Worm (Caenorhabditis elegans): ENCODE results near the gene F28G4.2.

DNA sequence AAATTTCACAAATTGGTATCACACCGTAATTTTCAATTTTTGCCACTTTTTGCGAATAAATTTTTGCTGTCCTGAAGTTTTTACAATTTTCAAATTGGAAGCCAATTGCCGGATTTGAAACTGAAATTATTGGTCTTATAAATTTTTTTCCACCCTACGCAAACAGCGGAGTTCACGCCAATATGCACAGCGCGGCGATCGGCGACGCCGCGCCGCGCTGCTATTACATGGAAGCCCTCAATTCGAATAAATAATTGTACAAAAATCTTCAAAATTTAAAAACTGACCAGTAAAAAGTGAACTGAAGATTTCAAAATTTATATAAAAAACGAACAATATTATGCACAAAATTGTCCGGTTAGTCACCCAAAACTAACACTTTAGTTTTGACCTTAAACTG, 17.7 kb upstream of the F28G4.2 start:
- TF ChIP-seq flt-1 (GFP tag; IDR thresholded peaks at IDR 0.05) = no peak
- no peak for TF ChIP-seq ztf-29 (GFP tag; IDR thresholded peaks at IDR 0.05)
- TF ChIP-seq med-1 (GFP tag; optimal IDR thresholded peaks at IDR 0.05; ENCODE audit: insufficient read depth) = no peak
- TF ChIP-seq klf-2 (GFP tag; conservative IDR thresholded peaks at IDR 0.05) = no peak
- TF ChIP-seq ref-1 (GFP tag; conservative IDR thresholded peaks at IDR 0.05) = no peak
- TF ChIP-seq T22C8.4 (GFP tag; IDR thresholded peaks at IDR 0.05) = no peak

Measured in whole organism, midembryonic.